Worm (Caenorhabditis elegans) whole organism, L4 larva: ENCODE results near the gene F26A1.4.

Experiments
- ceh-28 ChIP-seq: fragments of 150-350 bp; optimal IDR thresholded peaks from 2 replicates; lab custom pipeline; 2014; ENCODE audit warnings: missing biosample characterization, missing genetic modification reagents, missing genetic modification characterization
- daf-16 ChIP-seq, 3 experiments: sonication (generic microtip); optimal IDR thresholded peaks; 2 replicates each; lab custom pipeline; 2016 to 2017; ENCODE audit warnings: missing genetic modification characterization in 3 of 3, missing genetic modification reagents in 3 of 3, mild to moderate bottlenecking in 2 of 3, missing compliant biosample characterization in 2 of 3, missing biosample characterization in 1 of 3, moderate library complexity in 1 of 3
- fkh-10 ChIP-seq: fragments of 150-350 bp; optimal IDR thresholded peaks from 2 replicates; lab custom pipeline; 2014; ENCODE audit warnings: missing biosample characterization, missing genetic modification reagents, missing genetic modification characterization
- hlh-30 ChIP-seq: sonication (generic microtip); optimal IDR thresholded peaks from 2 replicates; lab custom pipeline; 2017; ENCODE audit warnings: antibody characterized with exemption, mild to moderate bottlenecking, missing genetic modification characterization, missing compliant biosample characterization; ENCODE audit not compliant: insufficient read depth

ce11 chrIII:4814730-4815129, 2.6 kb upstream of the F26A1.4 start, which contains the start of gene arl-6:
- no peak for TF ChIP-seq ceh-28 (tag; lab: Kevin White, UChicago)
- no peak for TF ChIP-seq daf-16 (GFP tag; optimal IDR thresholded peaks at IDR 0.05; lab: Kevin White, UChicago)
- TF ChIP-seq daf-16 (tag; optimal IDR thresholded peaks at IDR 0.05; lab: Kevin White, UChicago) = no peak
- TF ChIP-seq fkh-10 (GFP tag; lab: Kevin White, UChicago) = no peak
- TF ChIP-seq hlh-30 (tag; lab: Kevin White, UChicago) = no peak
